Worm (Caenorhabditis elegans) whole organism, L3 larva: Measurements from ENCODE around the gene C33G8.13.

ENCODE experiments used
- R02D3.7 ChIP-seq: fragments of 150-350 bp; optimal IDR thresholded peaks from 2 replicates; lab custom pipeline; 2014; ENCODE audit warnings: missing biosample characterization, missing genetic modification characterization
- aly-2 ChIP-seq: fragments of 150-350 bp; optimal IDR thresholded peaks from 2 replicates; lab custom pipeline; 2014; ENCODE audit warnings: missing biosample characterization, missing genetic modification characterization
- ama-1 ChIP-seq: fragments of 150-350 bp; optimal IDR thresholded peaks from 2 replicates; lab custom pipeline; 2018
- ceh-16 ChIP-seq: sonication (generic microtip); optimal IDR thresholded peaks from 2 replicates; lab custom pipeline; 2017; ENCODE audit warnings: missing biosample characterization, missing genetic modification characterization
- ceh-28 ChIP-seq: fragments of 150-350 bp; optimal IDR thresholded peaks from 2 replicates; lab custom pipeline; 2014; ENCODE audit warnings: missing biosample characterization, missing genetic modification reagents, missing genetic modification characterization
- ceh-82 ChIP-seq: fragments of 150-350 bp; optimal IDR thresholded peaks from 2 replicates; lab custom pipeline; 2014; ENCODE audit warnings: missing biosample characterization, missing genetic modification characterization
- daf-12 ChIP-seq: fragments of 150-350 bp; optimal IDR thresholded peaks from 2 replicates; lab custom pipeline; 2014; ENCODE audit warnings: missing biosample characterization, missing genetic modification reagents, missing genetic modification characterization
- elt-3 ChIP-seq, 3 experiments: fragments of 150-350 bp in 1 of 3; sonication (generic microtip) in 2 of 3; optimal IDR thresholded peaks; 2 replicates in 2 of 3; 4 replicates in 1 of 3; lab custom pipeline; 2014 to 2017; ENCODE audit warnings: missing biosample characterization in 3 of 3, missing genetic modification characterization in 3 of 3
- eor-1 ChIP-seq, 2 experiments: fragments of 150-350 bp; optimal IDR thresholded peaks; 2 replicates each; lab custom pipeline; 2014 to 2018; ENCODE audit warnings: missing biosample characterization in 2 of 2, missing genetic modification characterization in 2 of 2
- hmg-11 ChIP-seq: sonication (generic microtip); optimal IDR thresholded peaks from 2 replicates; lab custom pipeline; 2016; ENCODE audit warnings: missing genetic modification characterization, missing compliant biosample characterization
- jun-1 ChIP-seq: fragments of 150-350 bp; optimal IDR thresholded peaks from 2 replicates; lab custom pipeline; 2014; ENCODE audit warnings: missing biosample characterization, missing genetic modification reagents, missing genetic modification characterization
- lin-15B ChIP-seq: fragments of 150-350 bp; optimal IDR thresholded peaks from 2 replicates; lab custom pipeline; 2014; ENCODE audit warnings: missing biosample characterization, missing genetic modification characterization
- lin-39 ChIP-seq: fragments of 150-350 bp; optimal IDR thresholded peaks from 2 replicates; lab custom pipeline; 2018; ENCODE audit warnings: missing biosample characterization, missing genetic modification reagents, missing genetic modification characterization
- lsy-12 ChIP-seq: sonication (generic microtip); optimal IDR thresholded peaks from 2 replicates; lab custom pipeline; 2016; ENCODE audit warnings: mild to moderate bottlenecking, missing genetic modification characterization, missing compliant biosample characterization
- mdl-1 ChIP-seq: fragments of 150-350 bp; optimal IDR thresholded peaks from 2 replicates; lab custom pipeline; 2014; ENCODE audit warnings: missing biosample characterization, missing genetic modification characterization
- nhr-12 ChIP-seq: fragments of 150-350 bp; optimal IDR thresholded peaks from 2 replicates; lab custom pipeline; 2014; ENCODE audit warnings: missing biosample characterization, missing genetic modification characterization
- nhr-23 ChIP-seq: fragments of 150-350 bp; optimal IDR thresholded peaks from 2 replicates; lab custom pipeline; 2014; ENCODE audit warnings: missing biosample characterization, missing genetic modification reagents, missing genetic modification characterization
- nhr-237 ChIP-seq: fragments of 150-350 bp; optimal IDR thresholded peaks from 2 replicates; lab custom pipeline; 2014; ENCODE audit warnings: missing biosample characterization, missing genetic modification characterization
- nhr-25 ChIP-seq: sonication (generic microtip); optimal IDR thresholded peaks from 2 replicates; lab custom pipeline; 2017; ENCODE audit warnings: missing biosample characterization, missing genetic modification characterization
- nhr-28 ChIP-seq: fragments of 150-350 bp; optimal IDR thresholded peaks from 2 replicates; lab custom pipeline; 2014; ENCODE audit warnings: missing biosample characterization, missing genetic modification characterization
- nhr-43 ChIP-seq: sonication (generic microtip); optimal IDR thresholded peaks from 2 replicates; lab custom pipeline; 2016; ENCODE audit warnings: mild to moderate bottlenecking, missing genetic modification characterization, missing compliant biosample characterization; ENCODE audit not compliant: poor library complexity, severe bottlenecking
- nhr-67 ChIP-seq: fragments of 150-350 bp; optimal IDR thresholded peaks from 2 replicates; lab custom pipeline; 2014; ENCODE audit warnings: missing biosample characterization, missing genetic modification characterization
- pha-4 ChIP-seq: fragments of 150-350 bp; optimal IDR thresholded peaks from 2 replicates; lab custom pipeline; 2014; ENCODE audit warnings: missing biosample characterization, missing genetic modification reagents, missing genetic modification characterization
- sea-2 ChIP-seq: fragments of 150-350 bp; sonication (generic microtip); optimal IDR thresholded peaks from 4 replicates; lab custom pipeline; 2014; ENCODE audit warnings: missing biosample characterization, missing genetic modification reagents, missing genetic modification characterization
- skn-1 ChIP-seq: fragments of 150-350 bp; optimal IDR thresholded peaks from 2 replicates; lab custom pipeline; 2014; ENCODE audit warnings: missing biosample characterization, missing genetic modification characterization
- tbx-2 ChIP-seq: sonication (generic microtip); optimal IDR thresholded peaks from 2 replicates; lab custom pipeline; 2016; ENCODE audit warnings: mild to moderate bottlenecking, missing genetic modification characterization, missing compliant biosample characterization
- unc-39 ChIP-seq: sonication (generic microtip); optimal IDR thresholded peaks from 4 replicates; lab custom pipeline; 2017; ENCODE audit warnings: missing biosample characterization, missing genetic modification characterization
- unc-62 ChIP-seq: fragments of 150-350 bp; sonication (generic microtip); optimal IDR thresholded peaks from 4 replicates; lab custom pipeline; 2014; ENCODE audit warnings: missing biosample characterization, missing genetic modification reagents, missing genetic modification characterization
- ztf-11 ChIP-seq: fragments of 150-350 bp; optimal IDR thresholded peaks from 2 replicates; lab custom pipeline; 2014; ENCODE audit warnings: missing biosample characterization, missing genetic modification characterization
- ztf-4 ChIP-seq: fragments of 150-350 bp; optimal IDR thresholded peaks from 2 replicates; lab custom pipeline; 2014; ENCODE audit warnings: missing biosample characterization, missing genetic modification characterization

Gene C33G8.13

ce11 chrV:6976047-6976446, 39.7 kb downstream of the C33G8.13 start, which contains the start of gene srx-16:
Gene srx-16, plus strand, starts transcription at chrV:6976347.
- TF ChIP-seq nhr-67 (no peak), aly-2 (tag; lab: Kevin White, UChicago) (no peak), unc-39 (tag; lab: Kevin White, UChicago) (no peak), mdl-1 (tag; lab: Kevin White, UChicago) (no peak), lin-39 (tag; lab: Kevin White, UChicago) (no peak), unc-62 (no peak), pha-4 (tag; lab: Kevin White, UChicago) (no peak), eor-1 (tag; optimal IDR thresholded peaks at IDR 0.05; lab: Kevin White, UChicago) (no peak), lin-15B (no peak), elt-3 (tag; optimal IDR thresholded peaks at IDR 0.05; lab: Kevin White, UChicago) (no peak), hmg-11 (no peak), ceh-28 (tag; lab: Kevin White, UChicago) (no peak)

ce11 chrV:6971567-6971966, 44.2 kb downstream of the C33G8.13 start, which contains the start of gene srx-59:
Gene srx-59, plus strand, starts transcription at chrV:6971867.
- TF ChIP-seq aly-2 (tag; lab: Kevin White, UChicago), result no peak
- TF ChIP-seq ceh-28 (tag; lab: Kevin White, UChicago), result no peak
- no peak for TF ChIP-seq R02D3.7 (tag; lab: Kevin White, UChicago)
- TF ChIP-seq sea-2 (GFP tag; lab: Kevin White, UChicago), result no peak
- TF ChIP-seq nhr-25 (tag; lab: Kevin White, UChicago), result no peak
- TF ChIP-seq ztf-4 (tag; lab: Kevin White, UChicago), result no peak

ce11 chrV:6969950-6970532, 45.7 kb downstream of the C33G8.13 start, which contains the start of gene ptr-15:
Gene ptr-15, minus strand, starts transcription at chrV:6970000.
- TF ChIP-seq ztf-11 (tag; lab: Kevin White, UChicago), result no peak
- TF ChIP-seq nhr-23, result peak; percentile 82
- peak in 1 of 3 experiments; percentile 19 for TF ChIP-seq elt-3 (tag; optimal IDR thresholded peaks at IDR 0.05; lab: Kevin White, UChicago)
- no peak for TF ChIP-seq nhr-28
- TF ChIP-seq nhr-25 (tag; lab: Kevin White, UChicago), result peak; percentile 13
- no peak for TF ChIP-seq nhr-12 (tag; lab: Kevin White, UChicago)
- TF ChIP-seq ceh-16 (tag; lab: Kevin White, UChicago), result no peak
- TF ChIP-seq skn-1 (tag; lab: Kevin White, UChicago), result no peak
- no peak for TF ChIP-seq ceh-82 (tag; lab: Kevin White, UChicago)
- TF ChIP-seq daf-12 (tag; lab: Kevin White, UChicago), result no peak
- no peak for TF ChIP-seq jun-1
- no peak for TF ChIP-seq ama-1
- no peak for TF ChIP-seq lsy-12 (tag; lab: Kevin White, UChicago)
- TF ChIP-seq tbx-2, result no peak
- no peak for TF ChIP-seq sea-2 (GFP tag; lab: Kevin White, UChicago)
- TF ChIP-seq nhr-237 (tag; lab: Kevin White, UChicago), result no peak
- peak; percentile 34 for TF ChIP-seq nhr-43 (tag; lab: Kevin White, UChicago)
- TF ChIP-seq, all 47 proteins: peak for 4
